Fruit fly (Drosophila melanogaster) S2 (cell line): ENCODE measurements around the gene Mlc2.

Experiments used
- CG8478 ChIP-seq: fragments of >200 bp; optimal IDR thresholded peaks from 2 replicates; lab custom pipeline; 2018
- CTCF ChIP-seq, 2 experiments: fragments of >200 bp; optimal IDR thresholded peaks; 2 replicates each; lab custom pipeline; 2018

DNA sequence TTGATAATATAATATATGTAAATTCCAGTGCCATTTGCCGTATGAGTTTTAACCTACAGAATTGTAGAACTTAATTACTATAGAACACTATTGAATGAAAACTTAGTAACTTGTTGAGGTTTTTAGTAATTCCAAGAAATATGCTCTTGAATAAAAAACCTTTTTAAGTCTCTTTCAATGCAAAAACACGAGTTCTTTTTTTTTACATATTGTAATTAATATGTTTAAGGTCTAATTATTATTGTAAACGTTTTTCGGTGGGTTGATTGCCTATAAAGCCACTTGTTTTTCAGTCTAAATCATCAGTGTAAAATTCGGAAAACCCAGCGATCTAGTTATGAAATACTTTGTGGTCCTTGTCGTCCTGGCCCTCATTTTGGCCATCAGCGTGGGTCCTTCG lies 35.3 kb upstream of the Mlc2 start, which contains the start of gene Anp:
- TF ChIP-seq CTCF (optimal IDR thresholded peaks at IDR 0.05; lab: Kevin White, UChicago) = no peak
- no peak for TF ChIP-seq CG8478 (lab: Kevin White, UChicago)
